Fruit fly (Drosophila melanogaster) whole organism, embryonic: ENCODE data around the gene Targ2.
A peak's percentile ranks its signal among the peaks of the same experiment; 100 is the strongest.

Experiments used
- Antp ChIP-seq: fragments of 200-800 bp; sonication (Bioruptor generic); optimal IDR thresholded peaks from 3 replicates; lab custom pipeline; 2016; ENCODE audit warnings: missing biosample characterization, missing genetic modification characterization
- Atf-2 ChIP-seq: fragments of 200-800 bp; sonication (Bioruptor generic); optimal IDR thresholded peaks from 2 replicates; lab custom pipeline; 2016; ENCODE audit warnings: missing biosample characterization, missing genetic modification characterization
- Atf3 ChIP-seq: fragments of 200-800 bp; sonication (Bioruptor generic); optimal IDR thresholded peaks from 3 replicates; lab custom pipeline; 2016; ENCODE audit warnings: missing biosample characterization, missing genetic modification characterization
- Blimp-1 ChIP-seq: fragments of 200-800 bp; sonication (Bioruptor generic); optimal IDR thresholded peaks from 3 replicates; lab custom pipeline; 2018; ENCODE audit warnings: missing biosample characterization, missing genetic modification characterization, mild to moderate bottlenecking, moderate library complexity, missing genetic modification reagents
- C15 ChIP-seq: fragments of 200-800 bp; sonication (Bioruptor generic); IDR thresholded peaks from 3 replicates; pipeline ENCODE4 v1.3.6; 2022; ENCODE audit warnings: missing biosample characterization, missing genetic modification characterization
- CG10321 ChIP-seq: fragments of 200-800 bp; sonication (Bioruptor generic); IDR thresholded peaks from 2 replicates; pipeline ENCODE4 v1.3.6; 2022; ENCODE audit warnings: missing biosample characterization, missing genetic modification characterization
- CG10431 ChIP-seq: fragments of 200-800 bp; sonication (Bioruptor generic); optimal IDR thresholded peaks from 3 replicates; lab custom pipeline; 2018; ENCODE audit warnings: missing biosample characterization, mild to moderate bottlenecking, missing genetic modification characterization
- CG10565 ChIP-seq: fragments of 200-800 bp; sonication (Bioruptor generic); optimal IDR thresholded peaks from 3 replicates; lab custom pipeline; 2016; ENCODE audit warnings: missing biosample characterization, mild to moderate bottlenecking, missing genetic modification characterization
- CG10654 ChIP-seq: fragments of 200-800 bp; sonication (Bioruptor generic); optimal IDR thresholded peaks from 2 replicates; lab custom pipeline; 2016; ENCODE audit warnings: missing biosample characterization, missing genetic modification characterization
- CG11247 ChIP-seq: fragments of 200-800 bp; sonication (Bioruptor generic); IDR thresholded peaks from 2 replicates; pipeline ENCODE4 v1.3.6; 2022; ENCODE audit warnings: missing biosample characterization, missing genetic modification characterization
- CG11560 ChIP-seq: fragments of 200-800 bp; sonication (Bioruptor generic); IDR thresholded peaks from 3 replicates; pipeline ENCODE4 v1.3.6; 2022; ENCODE audit warnings: missing biosample characterization, missing genetic modification characterization
- CG1233 ChIP-seq: fragments of 200-800 bp; sonication (Bioruptor generic); optimal IDR thresholded peaks from 4 replicates; lab custom pipeline; 2018; ENCODE audit warnings: missing biosample characterization, mild to moderate bottlenecking, missing genetic modification characterization
- CG12744 ChIP-seq: fragments of 200-800 bp; sonication (Bioruptor generic); optimal IDR thresholded peaks from 2 replicates; lab custom pipeline; 2016; ENCODE audit warnings: missing biosample characterization, missing genetic modification characterization
- CG13287 ChIP-seq: fragments of 200-800 bp; sonication (Bioruptor generic); IDR thresholded peaks from 2 replicates; pipeline ENCODE4 v1.3.6; 2022; ENCODE audit warnings: missing biosample characterization, missing genetic modification characterization; ENCODE audit not compliant: partially characterized antibody
- CG18476 ChIP-seq: fragments of 200-800 bp; sonication (Bioruptor generic); optimal IDR thresholded peaks from 2 replicates; lab custom pipeline; 2016; ENCODE audit warnings: missing biosample characterization, mild to moderate bottlenecking, missing genetic modification characterization
- CG2120 ChIP-seq: fragments of 200-800 bp; sonication (Bioruptor generic); optimal IDR thresholded peaks from 3 replicates; lab custom pipeline; 2016; ENCODE audit warnings: missing biosample characterization, missing genetic modification characterization
- CG30431 ChIP-seq: fragments of 200-800 bp; sonication (Bioruptor generic); optimal IDR thresholded peaks from 2 replicates; lab custom pipeline; 2017; ENCODE audit warnings: missing biosample characterization, missing genetic modification characterization
- CG33213 ChIP-seq: fragments of 200-800 bp; sonication (Bioruptor generic); optimal IDR thresholded peaks from 3 replicates; lab custom pipeline; 2016; ENCODE audit warnings: missing biosample characterization, missing genetic modification characterization
- CG3838 ChIP-seq: fragments of 200-800 bp; sonication (Bioruptor generic); optimal IDR thresholded peaks from 3 replicates; lab custom pipeline; 2016; ENCODE audit warnings: missing biosample characterization, missing genetic modification characterization
- CG4854 ChIP-seq: fragments of 200-800 bp; sonication (Bioruptor generic); optimal IDR thresholded peaks from 2 replicates; lab custom pipeline; 2016; ENCODE audit warnings: missing biosample characterization, missing genetic modification characterization, inconsistent platforms
- CG8944 ChIP-seq: fragments of 200-800 bp; sonication (Bioruptor generic); optimal IDR thresholded peaks from 3 replicates; lab custom pipeline; 2016; ENCODE audit warnings: missing biosample characterization, missing genetic modification characterization
- Dfd ChIP-seq, 2 experiments: fragments of >200 bp; optimal IDR thresholded peaks; 2 replicates each; lab custom pipeline; 2017; ENCODE audit warnings: missing biosample characterization in 2 of 2, missing genetic modification characterization in 2 of 2
- Dip3 ChIP-seq: fragments of 200-800 bp; sonication (Bioruptor generic); optimal IDR thresholded peaks from 3 replicates; lab custom pipeline; 2016; ENCODE audit warnings: missing biosample characterization, missing genetic modification characterization
- Doc2 ChIP-seq: fragments of 200-800 bp; sonication (Bioruptor generic); IDR thresholded peaks from 2 replicates; pipeline ENCODE4 v1.3.6; 2022; ENCODE audit warnings: missing biosample characterization, missing genetic modification characterization
- ERR ChIP-seq: fragments of 200-800 bp; sonication (Bioruptor generic); optimal IDR thresholded peaks from 2 replicates; lab custom pipeline; 2016; ENCODE audit warnings: missing biosample characterization, missing genetic modification characterization
- Gug ChIP-seq: fragments of 200-800 bp; sonication (Bioruptor generic); IDR thresholded peaks from 4 replicates; pipeline ENCODE4 v1.3.6; 2022; ENCODE audit warnings: missing biosample characterization, missing genetic modification characterization
- HHEX ChIP-seq: fragments of 200-800 bp; sonication (Bioruptor generic); optimal IDR thresholded peaks from 3 replicates; lab custom pipeline; 2017; ENCODE audit warnings: missing biosample characterization, mild to moderate bottlenecking, missing genetic modification characterization, missing genetic modification reagents
- Kr ChIP-seq: fragments of 200-800 bp; sonication (Bioruptor generic); optimal IDR thresholded peaks from 2 replicates; lab custom pipeline; 2017; ENCODE audit warnings: missing biosample characterization, mild to moderate bottlenecking, missing genetic modification characterization
- Lhr ChIP-seq: fragments of 200-800 bp; sonication (Bioruptor generic); optimal IDR thresholded peaks from 3 replicates; lab custom pipeline; 2017; ENCODE audit warnings: mild to moderate bottlenecking, missing biosample characterization, missing genetic modification reagents, missing genetic modification characterization
- Lpt ChIP-seq: fragments of >200 bp; optimal IDR thresholded peaks from 2 replicates; lab custom pipeline; 2018; ENCODE audit warnings: missing biosample characterization, missing genetic modification characterization
- Tbp ChIP-seq: fragments of >200 bp; optimal IDR thresholded peaks from 2 replicates; lab custom pipeline; 2018; ENCODE audit warnings: missing biosample characterization, missing genetic modification characterization
- abd-A ChIP-seq: fragments of 200-800 bp; sonication (Bioruptor generic); optimal IDR thresholded peaks from 3 replicates; lab custom pipeline; 2019; ENCODE audit warnings: missing biosample characterization, mild to moderate bottlenecking, missing genetic modification characterization, moderate library complexity
- ara ChIP-seq: fragments of 200-800 bp; sonication (Bioruptor generic); IDR thresholded peaks from 2 replicates; pipeline ENCODE4 v1.3.6; 2022; ENCODE audit warnings: missing biosample characterization, missing genetic modification characterization
- bcd ChIP-seq: fragments of 200-800 bp; sonication (Bioruptor generic); optimal IDR thresholded peaks from 2 replicates; lab custom pipeline; 2017; ENCODE audit warnings: missing biosample characterization, mild to moderate bottlenecking, missing genetic modification characterization
- br ChIP-seq: fragments of >200 bp; optimal IDR thresholded peaks from 2 replicates; lab custom pipeline; 2017
- chm ChIP-seq: fragments of 200-800 bp; sonication (Bioruptor generic); IDR thresholded peaks from 2 replicates; pipeline ENCODE4 v1.3.6; 2022; ENCODE audit warnings: missing biosample characterization, missing genetic modification characterization
- fd64A ChIP-seq: fragments of 200-800 bp; sonication (Bioruptor generic); optimal IDR thresholded peaks from 3 replicates; lab custom pipeline; 2018; ENCODE audit warnings: missing biosample characterization, mild to moderate bottlenecking, missing genetic modification characterization
- gcm2 ChIP-seq: fragments of 200-800 bp; sonication (Bioruptor generic); optimal IDR thresholded peaks from 2 replicates; lab custom pipeline; 2016; ENCODE audit warnings: missing biosample characterization, missing genetic modification characterization
- hb ChIP-seq: fragments of 200-800 bp; sonication (Bioruptor generic); IDR thresholded peaks from 3 replicates; pipeline ENCODE4 v1.3.6; 2022; ENCODE audit warnings: missing biosample characterization, missing genetic modification characterization; ENCODE audit not compliant: partially characterized antibody
- ind ChIP-seq: fragments of 200-800 bp; sonication (Bioruptor generic); optimal IDR thresholded peaks from 3 replicates; lab custom pipeline; 2016; ENCODE audit warnings: missing biosample characterization, missing genetic modification characterization
- jumu ChIP-seq: fragments of 200-800 bp; sonication (Bioruptor generic); optimal IDR thresholded peaks from 3 replicates; lab custom pipeline; 2016; ENCODE audit warnings: missing biosample characterization, missing genetic modification characterization
- mld ChIP-seq: fragments of 200-800 bp; sonication (Bioruptor generic); IDR thresholded peaks from 3 replicates; pipeline ENCODE4 v1.3.6; 2022; ENCODE audit warnings: missing biosample characterization, missing genetic modification characterization; ENCODE audit not compliant: partially characterized antibody
- nmo ChIP-seq: fragments of 200-800 bp; sonication (Bioruptor generic); optimal IDR thresholded peaks from 2 replicates; lab custom pipeline; 2018; ENCODE audit warnings: missing biosample characterization, mild to moderate bottlenecking, missing genetic modification characterization, moderate library complexity
- pzg ChIP-seq: fragments of 200-800 bp; sonication (Bioruptor generic); optimal IDR thresholded peaks from 3 replicates; lab custom pipeline; 2018; ENCODE audit warnings: missing biosample characterization, mild to moderate bottlenecking, missing genetic modification characterization, moderate library complexity
- scrt ChIP-seq: fragments of 200-800 bp; sonication (Bioruptor generic); optimal IDR thresholded peaks from 2 replicates; lab custom pipeline; 2018; ENCODE audit warnings: missing biosample characterization, mild to moderate bottlenecking, missing genetic modification characterization, moderate library complexity
- sens-2 ChIP-seq: fragments of 200-800 bp; sonication (Bioruptor generic); IDR thresholded peaks from 2 replicates; pipeline ENCODE4 v1.3.6; 2022; ENCODE audit warnings: missing biosample characterization, missing genetic modification characterization
- stc ChIP-seq: fragments of 200-800 bp; sonication (Bioruptor generic); IDR thresholded peaks from 2 replicates; pipeline ENCODE4 v1.3.6; 2022; ENCODE audit warnings: missing biosample characterization, missing genetic modification characterization
- trh ChIP-seq: fragments of 200-800 bp; sonication (Bioruptor generic); optimal IDR thresholded peaks from 2 replicates; lab custom pipeline; 2016; ENCODE audit warnings: missing biosample characterization, missing genetic modification characterization

Targ2 gene

dm6 chr3L:21172527-21173253 lies 30.3 kb downstream of the Targ2 start, which contains the start of the genes chb and AsnS (continued):
- TF ChIP-seq ERR (GFP tag; lab: Kevin White, UChicago) (peak; percentile 36), Gug (GFP tag; lab: Robert Waterston, UW) (peak; percentile 61; the same call in 3 of the 4 replicates)
- TF ChIP-seq, all 482 proteins: peak for 382

DNA sequence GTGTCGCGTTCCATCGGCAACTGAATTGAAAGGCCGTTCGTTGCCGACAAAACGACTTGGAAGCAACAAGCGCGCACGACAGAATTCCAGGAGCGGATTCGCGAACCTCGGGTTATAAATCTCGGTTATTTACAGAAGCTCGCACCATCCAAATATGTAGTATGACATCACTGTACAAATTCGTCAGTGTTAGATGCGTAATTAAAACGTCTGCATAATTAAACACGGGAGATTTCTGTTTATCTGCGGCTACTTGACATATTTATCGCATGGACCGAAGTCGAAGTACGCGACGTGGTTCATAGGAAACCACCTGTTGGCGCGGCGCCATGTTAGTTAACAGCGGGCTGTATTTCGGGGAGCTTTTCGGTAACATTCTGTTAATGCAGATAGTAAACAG lies 31.1 kb downstream of the Targ2 start, which contains the start of gene Ac78C:
Ac78C (minus strand) TSS at position 26 of the 400 bp plus-strand sequence.
- peak; percentile 74 for TF ChIP-seq fd64A (GFP tag; lab: Kevin White, UChicago)
- peak; percentile 58 for TF ChIP-seq CG13287 (GFP tag; lab: Robert Waterston, UW)
- peak; percentile 45; the same call in 1 of the 2 replicates for TF ChIP-seq sens-2 (GFP tag; lab: Robert Waterston, UW)
- TF ChIP-seq gcm2 (GFP tag; lab: Kevin White, UChicago) = peak; percentile 74
- TF ChIP-seq ara = peak; percentile 79
- peak; percentile 9 for TF ChIP-seq Lhr (GFP tag; lab: Kevin White, UChicago)
- TF ChIP-seq Tbp (GFP tag; lab: Kevin White, UChicago) = no peak
- TF ChIP-seq Lpt (GFP tag; lab: Kevin White, UChicago) = no peak
- TF ChIP-seq stc (GFP tag; lab: Robert Waterston, UW) = peak; percentile 68; the same call in 1 of the 2 replicates
- TF ChIP-seq hb (GFP tag; lab: Robert Waterston, UW) = no peak
- peak; percentile 70 for TF ChIP-seq CG18476 (GFP tag; lab: Kevin White, UChicago)
- TF ChIP-seq Antp (GFP tag; lab: Kevin White, UChicago) = peak; percentile 95
- TF ChIP-seq scrt (GFP tag; lab: Kevin White, UChicago) = peak; percentile 100
- TF ChIP-seq C15 = peak; percentile 74; the same call in 2 of the 3 replicates
- peak; percentile 27 for TF ChIP-seq pzg (GFP tag; lab: Kevin White, UChicago)
- TF ChIP-seq Dip3 (GFP tag; lab: Kevin White, UChicago) = peak; percentile 90
- TF ChIP-seq bcd (GFP tag; lab: Kevin White, UChicago) = peak; percentile 79
- TF ChIP-seq jumu (GFP tag; lab: Kevin White, UChicago) = peak; percentile 85
- no peak for TF ChIP-seq CG10565 (GFP tag; lab: Kevin White, UChicago)
- TF ChIP-seq chm (GFP tag; lab: Robert Waterston, UW) = peak; percentile 67; the same call in 1 of the 2 replicates
- peak; percentile 53 for TF ChIP-seq CG10321 (GFP tag; lab: Robert Waterston, UW)
- no peak for TF ChIP-seq CG10431 (GFP tag; lab: Kevin White, UChicago)
- no peak for TF ChIP-seq Dfd (GFP tag; optimal IDR thresholded peaks at IDR 0.05; lab: Kevin White, UChicago)
- peak; percentile 82 for TF ChIP-seq CG33213 (GFP tag; lab: Kevin White, UChicago)
- peak; percentile 88 for TF ChIP-seq abd-A
- TF ChIP-seq Atf3 (GFP tag; lab: Kevin White, UChicago) = peak; percentile 71
- peak; percentile 86 for TF ChIP-seq CG11247 (GFP tag; lab: Robert Waterston, UW)
- TF ChIP-seq CG12744 (GFP tag; lab: Kevin White, UChicago) = peak; percentile 90
- TF ChIP-seq Atf-2 (GFP tag; lab: Kevin White, UChicago) = peak; percentile 79
- TF ChIP-seq CG8944 (GFP tag; lab: Kevin White, UChicago) = peak; percentile 88
- no peak for TF ChIP-seq br (lab: Kevin White, UChicago)
- peak; percentile 45; the same call in 2 of the 3 replicates for TF ChIP-seq CG11560 (tag; lab: Robert Waterston, UW)
- TF ChIP-seq CG2120 (GFP tag; lab: Kevin White, UChicago) = peak; percentile 95
- peak; percentile 57 for TF ChIP-seq nmo (GFP tag; lab: Kevin White, UChicago)
- peak; percentile 80 for TF ChIP-seq CG4854 (GFP tag; lab: Kevin White, UChicago)
- peak; percentile 91 for TF ChIP-seq ind (GFP tag; lab: Kevin White, UChicago)
- no peak for TF ChIP-seq Kr (GFP tag; lab: Kevin White, UChicago)
- peak; percentile 90 for TF ChIP-seq Gug (GFP tag; lab: Robert Waterston, UW)
- TF ChIP-seq HHEX = peak; percentile 91
- peak; percentile 54 for TF ChIP-seq CG30431 (GFP tag; lab: Kevin White, UChicago)
- TF ChIP-seq Doc2 (GFP tag; lab: Robert Waterston, UW) = peak; percentile 51; the same call in 1 of the 2 replicates
- peak; percentile 42 for TF ChIP-seq trh (GFP tag; lab: Kevin White, UChicago)
- TF ChIP-seq mld (GFP tag; lab: Robert Waterston, UW) = no peak
- peak; percentile 74 for TF ChIP-seq Blimp-1 (GFP tag; lab: Kevin White, UChicago)
- TF ChIP-seq CG1233 (GFP tag; lab: Kevin White, UChicago) = peak; percentile 86
- peak; percentile 75 for TF ChIP-seq CG10654 (GFP tag; lab: Kevin White, UChicago)
- peak; percentile 30 for TF ChIP-seq CG3838 (GFP tag; lab: Kevin White, UChicago)
